Worm (Caenorhabditis elegans): ENCODE measurements around the gene glt-3.

glt-3 gene

DNA sequence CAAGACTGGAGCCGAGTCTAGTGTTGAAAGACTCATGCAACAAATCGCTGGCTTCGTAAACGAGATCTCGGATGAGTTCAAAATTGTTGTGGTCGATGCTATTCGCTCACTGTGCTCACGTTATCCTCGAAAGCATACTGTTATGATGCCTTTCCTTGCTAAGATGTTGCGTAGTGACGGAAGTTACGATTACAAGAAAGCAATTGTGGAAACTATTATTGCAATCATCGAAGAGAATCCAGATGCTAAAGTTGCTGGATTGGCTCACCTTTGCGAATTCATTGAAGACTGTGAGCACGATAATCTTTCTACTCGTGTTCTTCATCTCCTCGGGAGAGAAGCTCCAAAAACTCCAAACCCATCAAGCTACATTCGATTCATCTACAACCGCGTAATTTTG is 23.4 kb downstream of the glt-3 start:
- TF ChIP-seq unc-62 (GFP tag; optimal IDR thresholded peaks at IDR 0.05 in 1 of 2): peak in 1 of 2 experiments; percentile 95
- TF ChIP-seq unc-62 (tag; optimal IDR thresholded peaks at IDR 0.05): no peak
- no peak for TF ChIP-seq lin-38 (GFP tag; IDR thresholded peaks at IDR 0.05)

DNA sequence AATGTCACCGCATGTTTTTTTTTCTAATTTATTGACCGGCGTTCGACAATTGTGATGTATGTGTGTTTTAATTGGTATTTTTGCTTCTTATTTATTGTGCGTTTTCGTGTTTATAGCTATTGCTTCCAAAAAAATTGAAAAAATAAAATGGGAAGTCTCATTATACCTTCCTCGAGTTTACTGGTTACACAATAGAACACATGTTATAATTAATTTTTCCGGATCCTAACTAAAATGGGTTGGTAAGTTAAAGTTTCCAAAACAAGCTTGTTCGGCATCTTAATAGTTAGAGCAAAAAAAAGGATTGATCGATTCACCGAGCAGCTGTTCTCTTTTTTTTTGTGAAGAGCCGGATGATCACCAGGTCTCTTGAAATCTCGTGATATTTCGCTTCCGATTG is 25.4 kb downstream of the glt-3 start, which contains the start of gene ttr-54:
ttr-54 (plus strand) TSS at position 301 of the 400 bp plus-strand sequence.
- TF ChIP-seq ZK337.2 (GFP tag; IDR thresholded peaks at IDR 0.05): no peak
- TF ChIP-seq hlh-30 (tag; optimal IDR thresholded peaks at IDR 0.05; ENCODE audit: insufficient read depth): peak; percentile 10

DNA sequence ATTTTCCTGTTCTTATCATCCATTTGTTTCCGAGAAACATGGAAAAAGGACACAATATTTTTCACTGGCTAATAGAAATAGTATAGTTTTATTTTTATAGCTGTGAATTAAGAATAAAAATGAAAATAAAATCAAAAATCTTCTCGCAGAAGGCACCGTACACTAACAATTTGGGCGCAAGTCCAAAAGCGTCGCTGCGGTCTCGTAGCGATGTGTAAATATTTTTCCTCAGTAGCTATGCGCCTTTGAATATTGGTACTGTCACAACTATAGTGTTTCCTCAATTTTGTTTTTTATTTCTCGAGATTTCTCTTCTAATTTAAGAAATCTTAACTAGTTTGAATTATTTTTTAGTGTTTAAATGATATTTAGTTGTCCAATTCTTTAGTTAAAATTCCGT is 27.0 kb downstream of the glt-3 start:
- no peak for TF ChIP-seq madf-9 (GFP tag; conservative IDR thresholded peaks at IDR 0.05)
- TF ChIP-seq snpc-1.2 (GFP tag; IDR thresholded peaks at IDR 0.05): peak; percentile 63; the same call in 1 of the 2 replicates

DNA sequence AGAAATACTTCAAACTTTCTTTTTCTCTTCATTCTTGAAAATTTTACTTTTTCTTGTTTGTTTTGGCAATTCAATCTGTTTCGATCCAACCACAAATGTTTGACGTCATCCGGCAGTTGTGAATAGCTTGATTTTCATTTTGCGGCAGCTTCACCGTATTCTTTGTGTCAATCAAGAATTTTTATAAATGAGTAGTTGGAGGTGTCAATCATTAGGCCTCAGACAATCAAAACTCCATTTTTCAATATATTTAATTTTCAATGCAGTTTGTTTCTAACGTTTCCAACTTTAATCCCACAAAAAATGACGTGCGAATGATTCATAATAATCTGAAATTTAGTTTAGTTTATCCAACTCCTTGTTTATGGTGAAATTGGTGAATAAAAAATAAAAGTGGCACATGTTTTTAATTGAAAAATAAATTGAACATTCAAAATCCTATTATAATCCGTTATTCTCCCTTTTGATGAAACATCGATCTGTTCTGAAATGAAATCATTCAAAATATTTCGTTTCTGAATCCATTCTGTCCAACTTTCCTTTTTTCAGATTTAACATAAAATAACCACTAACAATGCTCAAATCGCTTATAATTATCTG is 27.5 kb downstream of the glt-3 start, which contains the start of gene ttr-53:
ttr-53 (plus strand) TSS at position 550 of the 600 bp plus-strand sequence.
- TF ChIP-seq aha-1 (tag) (peak; percentile 30), dmd-6 (GFP tag; IDR thresholded peaks at IDR 0.05) (0 out of 2 replicates have a peak, but pooled peaks have one; percentile 11), nhr-41 (GFP tag; IDR thresholded peaks at IDR 0.05) (no peak), zip-2 (tag; optimal IDR thresholded peaks at IDR 0.05) (no peak)

DNA sequence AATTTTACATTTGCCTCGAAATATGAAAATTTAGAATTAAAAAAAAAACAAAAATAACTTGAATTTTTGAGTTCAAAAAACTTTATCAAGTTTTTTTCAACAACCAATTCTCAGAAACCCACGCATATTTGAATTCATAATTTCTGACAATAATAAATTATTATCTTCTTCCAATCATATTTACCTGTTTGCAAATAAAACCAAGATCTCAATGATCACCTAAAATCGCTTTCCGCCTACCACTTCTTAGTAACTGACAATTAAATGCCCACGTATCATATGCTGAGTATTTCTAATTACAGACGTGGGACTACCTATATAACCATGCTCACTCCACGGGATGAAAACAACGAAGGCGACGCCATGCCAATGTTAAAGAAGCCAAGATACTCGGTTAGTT is 31.6 kb downstream of the glt-3 start, which contains the start of gene pps-1:
pps-1 (plus strand) TSS at position 301 of the 400 bp plus-strand sequence.
- TF ChIP-seq spr-1 (tag; optimal IDR thresholded peaks at IDR 0.05) (no peak), daf-19 (GFP tag; conservative IDR thresholded peaks at IDR 0.05) (0 out of 2 replicates have a peak, but pooled peaks have one; percentile 13), tra-1 (GFP tag; IDR thresholded peaks at IDR 0.05) (no peak)

DNA sequence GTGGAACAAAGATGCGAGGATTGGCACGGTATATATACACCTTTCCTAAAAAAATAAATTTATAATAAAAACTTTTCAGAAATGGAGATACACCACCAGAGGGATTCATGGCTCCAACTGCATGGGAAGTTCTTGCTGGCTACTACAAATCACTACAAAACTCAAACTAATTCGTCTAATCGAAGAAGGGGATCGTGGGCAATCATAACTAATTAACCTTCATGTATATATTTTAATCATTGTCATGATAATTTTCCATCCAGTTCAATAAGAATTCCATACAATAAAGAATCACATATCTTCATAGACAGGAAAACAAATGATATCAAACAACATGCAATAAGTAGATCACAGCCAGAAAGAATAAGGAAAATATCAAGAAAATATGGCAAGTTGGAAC is 34.0 kb downstream of the glt-3 start:
- TF ChIP-seq hlh-11 (tag; optimal IDR thresholded peaks at IDR 0.05): no peak
- TF ChIP-seq arid-1 (GFP tag; conservative IDR thresholded peaks at IDR 0.05): no peak
- no peak for TF ChIP-seq php-3 (GFP tag; IDR thresholded peaks at IDR 0.05)
- TF ChIP-seq Y5F2A.4 (GFP tag; optimal IDR thresholded peaks at IDR 0.05): no peak
- TF ChIP-seq ceh-28 (tag; optimal IDR thresholded peaks at IDR 0.05): no peak
- no peak for TF ChIP-seq R02D3.7 (tag; optimal IDR thresholded peaks at IDR 0.05)
- TF ChIP-seq lin-38 (GFP tag; IDR thresholded peaks at IDR 0.05): peak; percentile 28; the same call in 1 of the 2 replicates
- TF ChIP-seq attf-4 (tag; optimal IDR thresholded peaks at IDR 0.05): no peak
- TF ChIP-seq hlh-30 (tag; optimal IDR thresholded peaks at IDR 0.05; ENCODE audit: insufficient read depth): no peak

DNA sequence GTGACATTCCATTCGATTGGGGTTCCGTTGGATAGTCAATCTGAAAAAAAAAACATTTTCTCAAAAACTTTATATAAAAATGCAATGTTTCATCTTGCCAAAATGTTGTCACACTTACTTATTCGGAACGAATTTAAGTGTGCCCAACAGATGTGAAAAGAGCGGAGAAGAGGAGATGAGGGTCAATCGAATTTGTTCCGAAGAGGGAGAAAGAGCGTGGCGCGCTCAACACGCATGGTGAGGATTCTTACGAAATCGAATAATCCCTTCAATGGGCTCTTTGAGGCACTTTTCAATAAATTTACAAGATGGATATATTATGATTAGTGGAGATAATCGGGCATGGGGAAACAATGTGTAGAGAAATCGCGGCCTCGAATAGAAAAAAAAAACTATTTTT is 40.8 kb downstream of the glt-3 start:
- TF ChIP-seq nhr-237 (tag; optimal IDR thresholded peaks at IDR 0.05) (no peak), mep-1 (tag; optimal IDR thresholded peaks at IDR 0.05) (no peak), cey-2 (tag; optimal IDR thresholded peaks at IDR 0.05; ENCODE audit: borderline replicate concordance, insufficient read depth) (no peak), nhr-28 (tag; optimal IDR thresholded peaks at IDR 0.05) (no peak), aha-1 (tag) (peak; percentile 20), attf-4 (tag; optimal IDR thresholded peaks at IDR 0.05) (no peak), fkh-10 (GFP tag; optimal IDR thresholded peaks at IDR 0.05) (peak; percentile 79), sdz-12 (GFP tag; optimal IDR thresholded peaks at IDR 0.05) (no peak), unc-39 (tag; optimal IDR thresholded peaks at IDR 0.05) (no peak), F10B5.3 (tag; optimal IDR thresholded peaks at IDR 0.05) (no peak), mxl-2 (GFP tag; conservative IDR thresholded peaks at IDR 0.05) (no peak), egl-27 (tag; optimal IDR thresholded peaks at IDR 0.05) (no peak), fos-1 (tag; optimal IDR thresholded peaks at IDR 0.05) (no peak), ces-1 (GFP tag; optimal IDR thresholded peaks at IDR 0.05) (peak; percentile 92), zag-1 (tag; optimal IDR thresholded peaks at IDR 0.05) (no peak), ceh-20 (GFP tag; IDR thresholded peaks at IDR 0.05) (no peak)

Data from whole organism, L4 larva.